Worm (Caenorhabditis elegans) whole organism, late embryonic: ENCODE data around the gene H40L08.7.

Experiments
- ama-1 ChIP-seq: fragments of 150-350 bp; optimal IDR thresholded peaks from 2 replicates; lab custom pipeline; 2014
- ceh-18 ChIP-seq: sonication (generic microtip); optimal IDR thresholded peaks from 2 replicates; lab custom pipeline; 2016; ENCODE audit warnings: missing genetic modification characterization, missing compliant biosample characterization
- ceh-31 ChIP-seq: sonication (generic microtip); optimal IDR thresholded peaks from 2 replicates; lab custom pipeline; 2016; ENCODE audit warnings: missing genetic modification characterization, missing compliant biosample characterization
- dmd-4 ChIP-seq: sonication (generic microtip); optimal IDR thresholded peaks from 2 replicates; lab custom pipeline; 2016; ENCODE audit warnings: borderline replicate concordance, missing genetic modification characterization, missing compliant biosample characterization
- dve-1 ChIP-seq: sonication (generic microtip); optimal IDR thresholded peaks from 2 replicates; lab custom pipeline; 2017; ENCODE audit warnings: antibody characterized with exemption, mild to moderate bottlenecking, missing genetic modification characterization, missing compliant biosample characterization
- elt-4 ChIP-seq: sonication (generic microtip); optimal IDR thresholded peaks from 2 replicates; lab custom pipeline; 2016; ENCODE audit warnings: missing genetic modification characterization, missing compliant biosample characterization
- hlh-30 ChIP-seq: sonication (generic microtip); optimal IDR thresholded peaks from 2 replicates; lab custom pipeline; 2017; ENCODE audit warnings: antibody characterized with exemption, missing genetic modification characterization, missing compliant biosample characterization; ENCODE audit not compliant: insufficient read depth
- npax-4 ChIP-seq: sonication (generic microtip); optimal IDR thresholded peaks from 2 replicates; lab custom pipeline; 2016; ENCODE audit warnings: missing genetic modification characterization, missing compliant biosample characterization
- pat-9 ChIP-seq: fragments of 200-800 bp; sonication (Bioruptor generic); optimal IDR thresholded peaks from 2 replicates; lab custom pipeline; 2018; ENCODE audit warnings: mild to moderate bottlenecking, missing genetic modification characterization, moderate library complexity, missing compliant biosample characterization
- sox-2 ChIP-seq: fragments of 200-800 bp; sonication (Bioruptor generic); IDR thresholded peaks from 2 replicates; pipeline ENCODE4 v1.3.6; 2022; ENCODE audit warnings: missing genetic modification reagents, missing genetic modification characterization, missing compliant biosample characterization
- unc-42 ChIP-seq: sonication (generic microtip); optimal IDR thresholded peaks from 2 replicates; lab custom pipeline; 2016; ENCODE audit warnings: missing genotype, missing genetic modification characterization, missing compliant biosample characterization

DNA sequence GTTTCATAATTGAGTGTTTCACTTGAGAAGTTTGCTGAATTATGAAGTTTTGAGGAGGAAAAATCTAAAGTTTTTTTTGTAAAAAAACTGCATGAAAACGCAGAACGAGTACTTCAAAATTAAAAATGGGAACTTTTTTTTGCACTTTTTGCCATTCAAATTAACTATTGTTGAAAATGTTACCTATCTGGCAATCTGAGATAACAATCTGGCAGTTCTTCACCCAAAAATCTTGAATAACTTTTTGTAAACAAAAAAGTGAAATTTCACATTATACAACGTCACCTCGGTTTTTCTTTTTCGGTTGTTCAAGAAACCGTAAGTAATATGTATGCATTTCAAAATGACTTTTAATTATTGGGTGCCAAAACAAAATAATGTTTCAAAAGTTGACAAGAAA lies 35.0 kb downstream of the H40L08.7 start:
- TF ChIP-seq dve-1 (tag; lab: Kevin White, UChicago) (no peak), unc-42 (no peak), ama-1 (no peak), hlh-30 (no peak), pat-9 (tag; lab: Kevin White, UChicago) (no peak), ceh-31 (tag; lab: Kevin White, UChicago) (no peak), ceh-18 (tag; lab: Kevin White, UChicago) (no peak), npax-4 (tag; lab: Kevin White, UChicago) (no peak), elt-4 (tag; lab: Kevin White, UChicago) (no peak), sox-2 (GFP tag; lab: Robert Waterston, UW) (no peak), dmd-4 (no peak)
